Fruit fly (Drosophila melanogaster) whole organism, wandering third instar larva: ENCODE results near the gene Pph13.

Source experiments
- Abd-B ChIP-seq: fragments of >200 bp; optimal IDR thresholded peaks from 2 replicates; lab custom pipeline; 2017; ENCODE audit warnings: missing biosample characterization, missing genetic modification characterization
- CrebA ChIP-seq: fragments of 200-800 bp; sonication (Bioruptor generic); optimal IDR thresholded peaks from 2 replicates; lab custom pipeline; 2016; ENCODE audit warnings: missing biosample characterization, mild to moderate bottlenecking, missing genetic modification characterization, borderline replicate concordance
- Dfd ChIP-seq: fragments of >200 bp; optimal IDR thresholded peaks from 2 replicates; lab custom pipeline; 2017; ENCODE audit warnings: missing biosample characterization, missing genetic modification characterization
- Dif ChIP-seq: fragments of 200-275, 200-300 bp; sonication (Bioruptor generic); optimal IDR thresholded peaks from 2 replicates; lab custom pipeline; 2018; ENCODE audit warnings: missing biosample characterization, missing genetic modification characterization; ENCODE audit not compliant: partially characterized antibody
- GATAd ChIP-seq: sonication (Bioruptor generic); optimal IDR thresholded peaks from 2 replicates; lab custom pipeline; 2016; ENCODE audit warnings: missing biosample characterization, missing genetic modification characterization
- HLH106 ChIP-seq: fragments of 200-800 bp; optimal IDR thresholded peaks from 3 replicates; lab custom pipeline; 2019; ENCODE audit warnings: missing biosample characterization, mild to moderate bottlenecking, missing genetic modification characterization, moderate library complexity
- Hnf4 ChIP-seq: fragments of 200-800 bp; sonication (Bioruptor generic); optimal IDR thresholded peaks from 2 replicates; lab custom pipeline; 2016; ENCODE audit warnings: missing biosample characterization, mild to moderate bottlenecking, missing genetic modification characterization
- Hr78 ChIP-seq: fragments of >200 bp; optimal IDR thresholded peaks from 2 replicates; lab custom pipeline; 2017; ENCODE audit warnings: missing biosample characterization, missing genetic modification characterization
- Hr83 ChIP-seq: fragments of 200-300 bp; sonication (Bioruptor generic); optimal IDR thresholded peaks from 2 replicates; lab custom pipeline; 2016; ENCODE audit warnings: missing biosample characterization, mild to moderate bottlenecking, missing genetic modification characterization, moderate library complexity; ENCODE audit not compliant: poor library complexity, severe bottlenecking
- Jra ChIP-seq: sonication (Bioruptor generic); optimal IDR thresholded peaks from 2 replicates; lab custom pipeline; 2016; ENCODE audit warnings: missing biosample characterization, missing genetic modification characterization
- Mio ChIP-seq: sonication (Bioruptor generic); optimal IDR thresholded peaks from 2 replicates; lab custom pipeline; 2016; ENCODE audit warnings: missing biosample characterization, missing genetic modification characterization
- Myc ChIP-seq: fragments of >200 bp; optimal IDR thresholded peaks from 2 replicates; lab custom pipeline; 2017
- N ChIP-seq: fragments of >200 bp; optimal IDR thresholded peaks from 2 replicates; lab custom pipeline; 2018; ENCODE audit warnings: missing biosample characterization, missing external identifiers, missing genetic modification characterization
- OdsH ChIP-seq: fragments of 200-800 bp; sonication (Bioruptor generic); optimal IDR thresholded peaks from 2 replicates; lab custom pipeline; 2016; ENCODE audit warnings: missing biosample characterization, mild to moderate bottlenecking, missing genetic modification characterization
- Rel ChIP-seq, 2 experiments: fragments of 200-800 bp; sonication (Bioruptor generic) in 1 of 2; optimal IDR thresholded peaks; 2 replicates in 1 of 2; 3 replicates in 1 of 2; lab custom pipeline; 2016 to 2019; ENCODE audit warnings: mild to moderate bottlenecking in 2 of 2, missing biosample characterization in 2 of 2, missing genetic modification characterization in 2 of 2, moderate library complexity in 1 of 2
- Sp1 ChIP-seq: fragments of 200-800 bp; sonication (Bioruptor generic); optimal IDR thresholded peaks from 3 replicates; lab custom pipeline; 2019; ENCODE audit warnings: missing biosample characterization, mild to moderate bottlenecking, missing genetic modification characterization, moderate library complexity
- dl ChIP-seq, 2 experiments: fragments of 175-275, 200-275 bp in 1 of 2; fragments of 200-275 bp in 1 of 2; sonication (Bioruptor generic); optimal IDR thresholded peaks; lab custom pipeline; 2018; ENCODE audit warnings: mild to moderate bottlenecking in 2 of 2, missing biosample characterization in 2 of 2, missing genetic modification characterization in 2 of 2, moderate library complexity in 2 of 2; ENCODE audit not compliant: partially characterized antibody in 2 of 2, insufficient read depth in 1 of 2
- dmrt93B ChIP-seq: fragments of 200-800 bp; sonication (Bioruptor generic); optimal IDR thresholded peaks from 2 replicates; lab custom pipeline; 2018; ENCODE audit warnings: missing biosample characterization, mild to moderate bottlenecking, missing genetic modification characterization
- dsf ChIP-seq: sonication (Bioruptor generic); optimal IDR thresholded peaks from 2 replicates; lab custom pipeline; 2016; ENCODE audit warnings: missing biosample characterization, missing genetic modification characterization, borderline replicate concordance
- ey ChIP-seq: fragments of 200-800 bp; sonication (Bioruptor generic); optimal IDR thresholded peaks from 2 replicates; lab custom pipeline; 2016; ENCODE audit warnings: missing biosample characterization, missing genetic modification characterization
- foxo ChIP-seq, 2 experiments: fragments of 200-800 bp; sonication (Bioruptor generic); optimal IDR thresholded peaks; 2 replicates in 1 of 2; 3 replicates in 1 of 2; lab custom pipeline; 2016 to 2017; ENCODE audit warnings: missing biosample characterization in 2 of 2, missing genetic modification characterization in 2 of 2
- fru ChIP-seq: fragments of 200-800 bp; sonication (Bioruptor generic); optimal IDR thresholded peaks from 3 replicates; lab custom pipeline; 2016; ENCODE audit warnings: missing biosample characterization, mild to moderate bottlenecking, missing genetic modification characterization
- h ChIP-seq: fragments of 200-800 bp; sonication (Bioruptor generic); optimal IDR thresholded peaks from 3 replicates; lab custom pipeline; 2016; ENCODE audit warnings: missing biosample characterization, mild to moderate bottlenecking, missing genetic modification characterization
- jim ChIP-seq: fragments of 175-275, 200-325 bp; sonication (Bioruptor generic); optimal IDR thresholded peaks from 2 replicates; lab custom pipeline; 2016; ENCODE audit warnings: missing biosample characterization, mild to moderate bottlenecking, missing genetic modification characterization
- lola ChIP-seq: fragments of >200 bp; optimal IDR thresholded peaks from 2 replicates; lab custom pipeline; 2017; ENCODE audit warnings: missing biosample characterization, missing genetic modification characterization
- pan ChIP-seq: fragments of >200 bp; optimal IDR thresholded peaks from 2 replicates; lab custom pipeline; 2017
- psq ChIP-seq: fragments of 200-800 bp; sonication (Bioruptor generic); optimal IDR thresholded peaks from 3 replicates; lab custom pipeline; 2017; ENCODE audit warnings: missing biosample characterization, mild to moderate bottlenecking, missing genetic modification characterization, moderate library complexity
- rgr ChIP-seq: fragments of 200-800 bp; sonication (Bioruptor generic); optimal IDR thresholded peaks from 3 replicates; lab custom pipeline; 2016; ENCODE audit warnings: missing biosample characterization, mild to moderate bottlenecking, missing genetic modification characterization
- sv ChIP-seq: fragments of 200-800 bp; sonication (Bioruptor generic); optimal IDR thresholded peaks from 3 replicates; lab custom pipeline; 2016; ENCODE audit warnings: missing biosample characterization, missing genetic modification characterization
- woc ChIP-seq: sonication (Bioruptor generic); optimal IDR thresholded peaks from 2 replicates; lab custom pipeline; 2016; ENCODE audit warnings: missing biosample characterization, mild to moderate bottlenecking, missing genetic modification characterization

Gene Pph13

dm6 chr2L:544444-545179 lies 32.7 kb upstream of the Pph13 start, which contains the start of the genes Spp and nAChRbeta3:
Gene Spp, minus strand, starts transcription at chr2L:544653.
Gene nAChRbeta3, plus strand, starts transcription at chr2L:545129.
- no peak for TF ChIP-seq ey (GFP tag; lab: Kevin White, UChicago)
- no peak for TF ChIP-seq Rel (GFP tag; optimal IDR thresholded peaks at IDR 0.05; lab: Kevin White, UChicago)
- peak; percentile 97 for TF ChIP-seq Rel (tag; optimal IDR thresholded peaks at IDR 0.05; lab: Kevin White, UChicago)
- TF ChIP-seq, all 38 proteins: peak for 1

- no peak for TF ChIP-seq GATAd (GFP tag; lab: Kevin White, UChicago)
- no peak for TF ChIP-seq lola
- TF ChIP-seq sv (GFP tag; lab: Kevin White, UChicago): no peak
- peak; percentile 50 for TF ChIP-seq N (GFP tag; lab: Kevin White, UChicago)
These were observed 29.3 kb upstream of the Pph13 start for dm6 chr2L:547978-548377.

dm6 chr2L:549637-550036 lies 27.6 kb upstream of the Pph13 start:
- TF ChIP-seq N (GFP tag; lab: Kevin White, UChicago) (no peak), pan (lab: Kevin White, UChicago) (no peak), Mio (GFP tag; lab: Kevin White, UChicago) (no peak), Hr78 (GFP tag; lab: Kevin White, UChicago) (no peak), Hr83 (GFP tag; lab: Kevin White, UChicago) (no peak), Rel (GFP tag; optimal IDR thresholded peaks at IDR 0.05; lab: Kevin White, UChicago) (no peak), Rel (tag; optimal IDR thresholded peaks at IDR 0.05; lab: Kevin White, UChicago) (no peak), fru (GFP tag; lab: Kevin White, UChicago) (no peak), HLH106 (tag; lab: Kevin White, UChicago) (no peak), Dif (GFP tag; lab: Kevin White, UChicago) (no peak), Hnf4 (GFP tag; lab: Kevin White, UChicago) (no peak), dmrt93B (GFP tag; lab: Kevin White, UChicago) (no peak), h (no peak)

- TF ChIP-seq Abd-B (GFP tag; lab: Kevin White, UChicago): no peak
- TF ChIP-seq dl (GFP tag; optimal IDR thresholded peaks at IDR 0.05; lab: Kevin White, UChicago; ENCODE audit: insufficient read depth in 1 of 2, partially characterized antibody in 2 of 2): peak; percentile 35 to 39
- TF ChIP-seq Jra (GFP tag; lab: Kevin White, UChicago): peak; percentile 91
- TF ChIP-seq jim: no peak
- no peak for TF ChIP-seq CrebA
- TF ChIP-seq Sp1 (GFP tag; lab: Kevin White, UChicago): peak; percentile 26
- TF ChIP-seq Hr78 (GFP tag; lab: Kevin White, UChicago): no peak
- peak; percentile 51 for TF ChIP-seq h
- peak; percentile 69 for TF ChIP-seq Dif (GFP tag; lab: Kevin White, UChicago)
- no peak for TF ChIP-seq dmrt93B (GFP tag; lab: Kevin White, UChicago)
- no peak for TF ChIP-seq GATAd (GFP tag; lab: Kevin White, UChicago)
- peak; percentile 2 for TF ChIP-seq rgr
- peak; percentile 27 for TF ChIP-seq Rel (GFP tag; optimal IDR thresholded peaks at IDR 0.05; lab: Kevin White, UChicago)
- TF ChIP-seq Rel (tag; optimal IDR thresholded peaks at IDR 0.05; lab: Kevin White, UChicago): peak; percentile 74
- TF ChIP-seq sv (GFP tag; lab: Kevin White, UChicago): no peak
- TF ChIP-seq OdsH (GFP tag; lab: Kevin White, UChicago): peak; percentile 43
- TF ChIP-seq psq (GFP tag; lab: Kevin White, UChicago): no peak
- TF ChIP-seq N (GFP tag; lab: Kevin White, UChicago): no peak
- TF ChIP-seq Hr83 (GFP tag; lab: Kevin White, UChicago): peak; percentile 61
- TF ChIP-seq fru (GFP tag; lab: Kevin White, UChicago): no peak
These were observed 24.8 kb upstream of the Pph13 start, which contains the start of gene Ets21C for dm6 chr2L:552432-552929. Gene Ets21C, minus strand, starts transcription at chr2L:552923.

- TF ChIP-seq dsf (GFP tag; lab: Kevin White, UChicago): no peak
- TF ChIP-seq Dfd (GFP tag; lab: Kevin White, UChicago): no peak
- TF ChIP-seq N (GFP tag; lab: Kevin White, UChicago): peak; percentile 8
- TF ChIP-seq Hr83 (GFP tag; lab: Kevin White, UChicago): peak; percentile 6
- no peak for TF ChIP-seq foxo (GFP tag; optimal IDR thresholded peaks at IDR 0.05; lab: Kevin White, UChicago)
- TF ChIP-seq Dif (GFP tag; lab: Kevin White, UChicago): peak; percentile 14
- peak; percentile 96 for TF ChIP-seq Myc
- TF ChIP-seq OdsH (GFP tag; lab: Kevin White, UChicago): peak; percentile 8
- no peak for TF ChIP-seq Rel (GFP tag; optimal IDR thresholded peaks at IDR 0.05; lab: Kevin White, UChicago)
- TF ChIP-seq Rel (tag; optimal IDR thresholded peaks at IDR 0.05; lab: Kevin White, UChicago): peak; percentile 58
- TF ChIP-seq HLH106 (tag; lab: Kevin White, UChicago): peak; percentile 1
- TF ChIP-seq woc (GFP tag; lab: Kevin White, UChicago): peak; percentile 71
These were observed 18.0 kb upstream of the Pph13 start, which contains the start of gene Tspo for dm6 chr2L:559311-559710. Gene Tspo, plus strand, starts transcription at chr2L:559612.
